Fruit fly (Drosophila melanogaster): ENCODE results near the gene Atu.

Atu gene

DNA sequence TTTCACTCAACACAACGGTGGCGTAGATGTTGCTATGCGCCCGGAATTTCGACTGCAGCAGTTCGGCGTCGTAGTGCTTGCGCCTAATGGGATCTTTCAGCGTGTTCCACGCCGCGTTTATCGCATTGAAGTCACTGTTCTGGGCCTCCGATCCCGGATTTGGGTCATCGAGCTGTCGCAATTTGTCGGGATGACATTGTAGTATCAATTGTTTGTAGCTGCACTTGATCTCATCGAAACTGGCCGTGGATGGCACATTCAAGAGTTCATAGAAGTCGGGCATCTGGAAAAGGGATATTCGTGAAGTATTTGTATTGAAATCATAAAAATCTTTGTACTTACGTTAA, 9.2 kb downstream of the Atu start:
- TF ChIP-seq CTCF (optimal IDR thresholded peaks at IDR 0.05): no peak

DNA sequence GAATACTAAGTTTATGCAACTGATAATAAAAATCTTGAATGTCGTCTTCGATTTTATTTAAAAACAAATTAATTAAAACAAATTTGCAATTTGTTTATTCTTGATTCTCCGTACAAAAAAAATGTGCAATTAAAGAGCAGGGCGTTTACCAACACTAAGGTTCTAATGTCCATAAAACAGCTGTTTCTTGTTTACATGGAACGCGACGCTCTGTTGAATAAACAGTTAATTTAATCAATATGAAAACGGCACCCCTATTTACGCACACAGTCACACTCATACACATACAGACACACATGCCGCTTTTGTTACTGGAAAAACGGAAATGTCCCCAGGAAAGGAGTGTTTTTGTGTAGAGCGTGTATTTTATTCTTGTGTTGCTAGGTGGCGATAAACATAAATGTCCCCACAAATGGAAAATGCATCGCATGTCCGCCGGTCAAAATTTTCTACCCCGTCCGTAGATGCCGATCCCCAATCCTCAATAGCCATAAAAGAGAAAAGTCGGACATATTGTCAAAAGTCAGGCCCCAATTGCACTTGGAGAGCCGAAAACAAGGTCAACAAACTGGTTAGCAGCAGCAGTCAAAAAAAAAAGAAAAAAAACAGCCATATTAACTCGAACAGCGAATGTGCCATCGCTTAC, 9.9 kb downstream of the Atu start:
- TF ChIP-seq CTCF (optimal IDR thresholded peaks at IDR 0.05) (no peak), CG8478 (optimal IDR thresholded peaks at IDR 0.05) (no peak)

DNA sequence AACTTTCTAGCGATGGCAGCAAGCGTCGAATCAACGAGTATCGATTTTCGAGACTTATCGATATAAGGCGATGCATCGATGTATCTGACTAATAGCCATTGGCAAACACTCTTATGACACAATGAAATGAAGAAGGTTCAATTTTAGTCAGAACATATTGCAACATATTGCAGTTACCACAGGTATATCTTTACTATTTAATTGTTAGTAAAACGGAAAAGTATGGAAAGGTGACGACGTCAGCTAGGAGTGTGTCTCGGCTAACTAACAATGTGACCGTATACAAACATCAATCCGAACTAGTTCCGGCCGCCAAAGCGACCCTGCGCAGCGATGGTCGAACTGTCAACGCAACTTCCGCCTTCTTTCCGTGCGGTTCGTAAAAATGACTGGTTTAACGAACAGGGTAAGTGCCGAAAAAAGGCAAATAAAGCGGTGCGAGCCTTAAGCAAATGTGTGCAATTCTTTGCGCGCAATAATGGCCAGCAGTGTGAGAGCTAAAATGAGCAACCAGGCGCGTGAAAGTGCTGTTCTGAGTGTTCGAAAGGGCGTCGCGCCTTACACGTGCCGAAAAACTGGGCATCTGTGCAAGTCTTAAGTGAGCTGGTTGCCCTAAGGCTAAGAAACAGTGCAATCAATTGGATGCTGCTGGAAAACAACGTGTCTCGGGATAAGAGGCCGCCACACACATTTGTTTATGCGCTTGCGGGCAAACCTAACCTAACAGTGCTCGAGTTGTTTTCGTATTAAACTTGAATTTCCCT, 11.1 kb downstream of the Atu start, which contains the start of the genes Dph4, Spec2 and RpL13A:
Gene Dph4 (minus strand): TSS at position 11 of the 764 bp plus-strand sequence.
Gene Spec2 (minus strand): TSS at position 11 of the 764 bp plus-strand sequence.
Gene RpL13A (plus strand): TSS at position 360 of the 764 bp plus-strand sequence.
- TF ChIP-seq CG8478 (optimal IDR thresholded peaks at IDR 0.05) (no peak), CTCF (optimal IDR thresholded peaks at IDR 0.05) (peak; percentile 47 to 55)

DNA sequence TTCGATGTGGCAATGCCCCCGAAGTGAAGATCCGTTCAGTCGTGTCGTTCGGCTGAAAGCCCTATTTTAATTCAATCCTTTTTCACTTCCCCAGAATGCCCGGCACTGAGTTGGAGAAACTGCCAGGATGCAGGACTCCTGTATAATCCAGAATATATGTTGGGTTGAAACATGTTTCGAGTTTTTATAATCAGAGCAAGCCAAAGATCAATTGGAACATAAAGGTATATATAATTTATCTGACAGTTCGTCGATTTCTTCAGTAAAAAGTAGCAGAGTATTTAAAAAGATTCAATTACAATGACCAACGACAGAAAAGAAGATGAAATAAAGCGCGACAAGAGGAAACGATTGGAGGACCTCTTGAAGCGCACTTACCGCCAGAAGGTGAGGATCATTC, 14.4 kb downstream of the Atu start, which contains the start of gene CG31551:
Gene CG31551 (plus strand): TSS at position 301 of the 400 bp plus-strand sequence.
- TF ChIP-seq CG8478 (optimal IDR thresholded peaks at IDR 0.05) (no peak), CTCF (optimal IDR thresholded peaks at IDR 0.05) (no peak)

DNA sequence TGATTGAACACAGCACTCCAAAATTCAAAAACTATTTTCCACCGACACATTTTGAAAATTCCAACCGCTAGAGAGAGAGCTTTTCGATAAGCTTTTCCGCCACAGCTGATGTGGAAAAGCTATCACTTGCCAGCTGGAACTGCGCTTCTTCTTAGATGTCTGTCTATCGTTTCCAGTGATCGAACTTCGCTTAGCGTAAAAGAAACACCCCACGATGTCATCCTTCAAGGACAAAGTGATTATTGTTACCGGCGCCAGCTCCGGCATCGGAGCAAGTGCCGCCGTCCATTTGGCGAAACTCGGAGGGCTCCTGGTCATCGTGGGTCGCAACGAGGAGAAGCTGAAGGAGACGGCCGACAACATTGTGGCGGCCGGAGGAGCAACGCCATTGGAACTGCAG, 19.0 kb downstream of the Atu start, which contains the start of gene CG31549:
Gene CG31549 (plus strand): TSS at position 11 of the 400 bp plus-strand sequence.
- TF ChIP-seq CTCF (optimal IDR thresholded peaks at IDR 0.05) (no peak), CG8478 (optimal IDR thresholded peaks at IDR 0.05) (no peak)

DNA sequence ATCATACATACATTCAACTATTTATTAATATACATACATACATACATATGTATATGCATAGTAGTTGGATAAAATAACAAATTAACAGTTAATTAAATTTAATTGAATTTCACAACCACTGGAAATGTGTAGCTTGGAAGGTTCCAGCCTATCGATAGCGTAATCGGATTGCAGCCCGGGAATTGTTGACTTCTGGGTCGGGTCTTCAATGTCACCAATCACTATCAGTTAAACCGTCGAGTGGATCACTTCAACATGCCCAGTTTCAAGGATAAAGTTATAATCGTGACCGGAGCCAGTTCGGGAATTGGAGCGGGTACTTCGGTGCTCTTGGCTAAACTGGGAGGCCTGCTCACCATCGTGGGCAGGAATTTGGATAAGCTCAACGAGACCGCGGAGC, 20.3 kb downstream of the Atu start, which contains the start of gene CG12171:
Gene CG12171 (plus strand): TSS at position 191 of the 400 bp plus-strand sequence.
- no peak for TF ChIP-seq CTCF (optimal IDR thresholded peaks at IDR 0.05)
- TF ChIP-seq CG8478 (optimal IDR thresholded peaks at IDR 0.05): no peak

DNA sequence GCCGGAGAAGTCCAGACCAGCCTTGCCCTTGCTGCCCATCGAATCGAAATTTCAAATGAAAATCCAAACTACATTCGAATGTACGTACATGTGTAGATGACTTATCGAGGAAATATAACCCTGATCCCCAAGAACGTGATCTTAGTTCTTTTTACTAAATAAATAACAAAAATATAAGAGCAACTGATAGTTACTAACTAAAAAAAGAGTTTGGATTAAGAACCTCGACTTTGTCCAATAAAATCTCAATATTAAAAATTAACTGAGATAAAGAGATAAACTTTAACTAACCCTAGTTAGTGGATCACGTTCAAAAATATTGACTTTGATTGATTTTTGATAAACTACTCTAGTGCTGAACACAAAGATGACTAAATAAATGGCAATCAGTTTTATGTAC, 22.4 kb downstream of the Atu start, which contains the start of gene CG31546:
Gene CG31546 (minus strand): TSS at position 101 of the 400 bp plus-strand sequence.
- TF ChIP-seq CG8478 (optimal IDR thresholded peaks at IDR 0.05) (no peak), CTCF (optimal IDR thresholded peaks at IDR 0.05) (no peak)

DNA sequence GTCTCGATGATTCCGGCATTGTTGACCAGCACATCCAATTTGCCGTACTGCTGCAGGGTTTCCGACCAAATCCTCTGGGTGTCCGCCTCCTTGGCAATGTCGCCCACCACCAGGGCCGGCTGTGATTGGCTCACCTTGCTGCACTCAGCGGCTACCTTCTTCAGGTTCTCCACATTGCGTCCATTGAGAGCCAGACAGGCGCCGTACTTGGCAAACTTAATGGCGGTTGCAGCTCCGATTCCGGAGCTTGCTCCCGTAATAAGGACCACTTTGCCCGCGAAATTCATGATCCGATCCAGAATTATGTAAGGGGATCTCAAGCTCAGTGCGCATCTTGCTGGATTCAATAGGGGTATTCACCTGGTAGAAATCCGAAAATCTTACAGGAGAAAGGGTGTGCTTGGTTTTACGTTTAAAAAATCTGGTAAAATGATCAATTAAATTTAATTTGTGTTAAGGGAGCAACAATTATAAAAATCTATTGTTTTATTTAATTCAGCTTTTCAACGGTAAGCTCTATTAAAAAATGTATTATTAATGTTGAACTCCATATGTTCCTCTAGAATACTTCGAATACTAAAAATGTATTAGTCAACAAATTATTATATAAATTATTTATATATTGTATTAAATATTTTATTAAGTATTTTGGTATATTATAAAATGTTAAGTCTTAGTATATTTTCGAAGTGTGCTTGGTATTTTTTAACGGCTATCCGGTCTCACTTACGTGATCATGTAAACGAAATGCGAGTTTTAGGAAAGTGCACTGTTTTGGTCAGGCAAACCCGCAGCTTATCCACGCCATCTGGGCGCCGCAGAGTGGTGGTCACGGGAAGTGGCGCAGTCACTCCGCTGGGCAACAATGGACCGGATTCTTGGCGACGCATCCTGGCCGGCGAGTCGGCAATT, 23.6 kb downstream of the Atu start, which contains the start of the genes CG31548 and CG12170:
Gene CG31548 (minus strand): TSS at position 334 of the 912 bp plus-strand sequence.
Gene CG12170 (plus strand): TSS at position 716 of the 912 bp plus-strand sequence.
- TF ChIP-seq CG8478 (optimal IDR thresholded peaks at IDR 0.05) (no peak), CTCF (optimal IDR thresholded peaks at IDR 0.05) (no peak)

DNA sequence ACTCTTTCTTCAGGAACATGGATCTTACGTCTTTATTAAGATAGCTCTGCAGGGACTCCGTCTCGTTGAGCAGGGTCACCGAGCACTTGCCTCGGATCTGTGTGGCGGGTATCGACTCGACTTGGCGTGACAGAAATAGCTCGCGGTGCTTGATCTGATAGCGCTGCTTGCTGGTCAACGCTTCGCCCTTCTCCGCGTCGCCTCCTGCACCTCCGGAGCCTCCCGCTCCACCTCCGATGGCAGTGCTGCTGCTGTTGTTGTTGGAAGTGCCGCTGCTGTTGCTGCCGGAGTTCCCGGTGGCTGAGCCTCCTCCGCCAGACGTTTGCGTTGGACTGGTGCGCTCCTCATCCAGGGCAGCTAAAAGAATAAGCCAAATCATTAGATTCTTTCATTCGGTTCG, 30.3 kb downstream of the Atu start:
- TF ChIP-seq CG8478 (optimal IDR thresholded peaks at IDR 0.05): no peak
- no peak for TF ChIP-seq CTCF (optimal IDR thresholded peaks at IDR 0.05)

DNA sequence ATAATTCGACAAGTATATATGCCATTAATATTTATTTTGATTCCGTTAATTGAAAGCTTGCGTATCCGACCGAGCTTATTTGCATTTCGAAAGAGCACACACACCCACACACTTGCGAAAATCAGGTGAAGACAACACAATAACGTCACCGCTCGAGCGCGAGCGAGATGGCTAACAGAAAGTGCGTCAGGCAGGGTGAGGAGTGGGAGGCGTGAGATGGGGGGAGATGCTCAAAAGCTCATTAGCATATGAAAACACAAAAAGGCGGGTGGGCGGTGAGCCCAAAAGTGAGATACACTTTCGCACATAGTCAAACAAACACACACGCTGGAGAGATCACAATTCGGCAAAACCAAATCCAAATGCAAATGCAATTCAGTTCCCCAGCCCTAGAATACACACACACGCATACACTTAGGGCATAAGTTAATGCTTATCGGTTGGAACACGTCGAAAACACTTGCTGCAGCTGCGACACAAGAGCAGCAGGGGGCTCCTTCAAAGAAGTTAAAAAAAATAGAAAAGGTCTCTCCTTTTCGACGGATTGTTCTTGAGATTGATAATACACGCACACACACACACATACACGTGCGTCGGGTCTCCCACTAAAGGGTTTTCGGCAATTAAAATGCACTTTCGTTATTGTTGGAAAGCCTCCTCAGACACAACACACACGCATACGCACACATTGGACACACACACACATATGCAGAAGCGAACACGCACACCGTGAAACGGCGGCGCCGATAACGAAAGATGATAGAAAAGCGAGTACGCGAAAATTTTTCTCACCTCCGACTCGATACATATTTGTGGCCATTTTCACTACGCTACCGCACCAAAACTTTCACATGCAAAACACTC, 34.8 kb downstream of the Atu start:
- TF ChIP-seq CTCF (optimal IDR thresholded peaks at IDR 0.05) (no peak), CG8478 (optimal IDR thresholded peaks at IDR 0.05) (no peak)

DNA sequence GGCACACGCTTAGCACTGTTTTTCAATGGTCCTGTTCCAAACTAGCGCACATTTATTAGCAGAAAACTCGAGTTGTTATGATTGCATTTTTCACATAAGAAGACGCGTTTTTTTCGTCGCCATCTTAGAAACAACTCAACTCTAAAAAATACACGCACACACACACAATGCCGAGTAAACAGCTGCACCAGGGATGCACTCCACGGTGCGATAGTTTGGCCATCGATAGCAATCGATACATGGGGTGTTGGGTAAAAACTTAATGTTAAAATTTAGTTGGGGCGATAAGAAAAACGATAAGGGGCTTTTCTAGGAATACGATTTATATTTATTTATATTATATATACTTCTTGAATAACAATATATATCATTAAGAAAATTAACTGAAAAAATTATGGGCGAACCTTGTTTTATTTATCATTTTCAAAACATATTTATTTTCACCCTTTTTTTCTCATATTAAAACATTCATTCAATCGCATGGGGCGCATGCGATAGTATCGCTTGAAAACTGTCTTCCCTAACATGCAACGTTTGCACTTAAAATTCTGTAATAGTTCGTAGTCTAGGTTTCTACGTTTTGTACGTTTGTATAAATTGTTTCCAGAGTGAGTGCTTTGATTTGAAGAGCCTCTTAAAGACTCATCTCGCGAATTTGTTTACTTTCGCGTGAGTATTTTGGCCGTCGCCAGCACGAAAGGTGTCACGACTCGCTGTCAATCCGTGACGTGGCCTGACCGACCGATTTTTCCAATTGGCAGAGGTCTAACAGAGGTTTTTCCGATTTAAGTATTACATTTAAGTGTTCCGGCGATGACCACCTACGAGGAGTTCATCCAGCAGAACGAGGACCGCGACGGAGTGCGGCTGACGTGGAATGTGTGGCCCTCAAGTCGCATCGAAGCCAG, 35.7 kb downstream of the Atu start, which contains the start of the genes MTA1-like and Sec23:
Gene MTA1-like (minus strand): TSS at position 170 of the 908 bp plus-strand sequence.
Gene Sec23 (plus strand): TSS at position 497 of the 908 bp plus-strand sequence.
- TF ChIP-seq CG8478 (optimal IDR thresholded peaks at IDR 0.05): no peak
- no peak for TF ChIP-seq CTCF (optimal IDR thresholded peaks at IDR 0.05)

DNA sequence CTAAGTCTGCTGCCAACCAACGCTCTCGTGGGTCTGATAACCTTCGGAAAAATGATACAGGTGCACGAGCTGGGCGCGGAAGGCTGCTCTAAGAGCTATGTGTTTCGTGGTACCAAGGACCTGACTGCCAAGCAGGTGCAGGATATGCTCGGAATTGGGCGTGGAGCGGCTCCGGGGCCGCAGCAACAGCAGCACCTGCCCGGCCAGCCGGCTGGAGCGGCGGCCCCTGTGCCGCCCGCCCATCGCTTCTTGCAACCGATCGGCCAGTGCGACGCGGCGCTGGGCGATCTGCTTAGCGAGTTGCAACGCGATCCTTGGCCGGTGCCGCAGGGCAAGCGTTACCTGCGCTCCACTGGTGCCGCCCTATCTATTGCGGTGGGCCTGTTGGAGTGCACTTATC, 36.7 kb downstream of the Atu start:
- no peak for TF ChIP-seq CG8478 (optimal IDR thresholded peaks at IDR 0.05)

DNA sequence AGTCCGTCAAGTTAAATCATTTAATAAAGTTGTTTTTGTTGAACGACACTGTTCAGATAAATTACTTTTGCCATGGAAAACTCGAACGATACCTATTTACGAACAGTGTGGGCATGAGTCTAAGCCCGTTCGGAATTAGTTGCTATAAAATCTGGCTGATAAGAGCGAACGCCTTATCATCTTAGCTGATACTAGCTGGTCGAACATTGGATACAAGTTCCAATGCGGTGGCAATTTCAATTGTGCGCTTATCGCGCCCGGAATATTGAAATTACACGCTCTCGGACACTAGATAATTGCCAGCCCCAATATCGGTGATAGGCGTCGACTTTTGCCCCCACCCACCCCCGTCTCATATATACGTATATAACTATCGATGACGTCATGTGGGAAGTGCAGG, 40.7 kb downstream of the Atu start:
- TF ChIP-seq CTCF (optimal IDR thresholded peaks at IDR 0.05) (no peak), CG8478 (optimal IDR thresholded peaks at IDR 0.05) (no peak)

All from S2 (cell line).